Fruit fly (Drosophila melanogaster): Measurements from ENCODE around the gene yip7.

yip7 gene

DNA sequence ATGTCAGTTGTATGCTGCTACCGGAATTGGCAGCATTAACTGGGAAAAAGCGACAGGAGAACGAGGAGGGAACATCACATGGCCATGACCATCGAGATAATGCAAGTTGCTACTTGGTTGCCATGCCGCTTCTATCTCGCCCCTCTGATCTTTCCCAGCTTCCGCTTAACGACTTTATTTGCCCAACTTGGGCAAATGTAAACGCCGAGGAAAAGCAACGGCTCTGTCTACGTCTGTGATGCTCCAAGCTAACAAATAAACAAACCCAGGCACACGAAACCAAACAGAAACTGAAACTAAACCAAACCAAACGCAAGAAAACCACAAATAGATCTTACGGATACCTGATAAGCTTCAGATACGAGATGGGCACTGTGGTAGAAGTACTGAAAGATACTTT, 42.8 kb upstream of the yip7 start (continued):
- TF ChIP-seq stc (GFP tag; IDR thresholded peaks at IDR 0.05) (no peak), CG31365 (tag; optimal IDR thresholded peaks at IDR 0.05) (no peak), CG2202 (tag; optimal IDR thresholded peaks at IDR 0.05) (peak; percentile 15), toy (GFP tag; IDR thresholded peaks at IDR 0.05) (no peak), CG12659 (GFP tag; optimal IDR thresholded peaks at IDR 0.05) (no peak), CG7786 (GFP tag; optimal IDR thresholded peaks at IDR 0.05) (no peak), CG6765 (GFP tag; optimal IDR thresholded peaks at IDR 0.05) (no peak), zen2 (GFP tag; IDR thresholded peaks at IDR 0.05; ENCODE audit: partially characterized antibody) (no peak), Max (GFP tag; optimal IDR thresholded peaks at IDR 0.05) (no peak), CG12104 (GFP tag; optimal IDR thresholded peaks at IDR 0.05) (no peak), CG17385 (GFP tag; optimal IDR thresholded peaks at IDR 0.05) (no peak), Atf3 (GFP tag; optimal IDR thresholded peaks at IDR 0.05) (no peak), MBD-R2 (GFP tag; IDR thresholded peaks at IDR 0.05) (no peak), CG7928 (GFP tag; optimal IDR thresholded peaks at IDR 0.05) (no peak), CG2875 (GFP tag; optimal IDR thresholded peaks at IDR 0.05) (peak; percentile 19), CG33557 (GFP tag; optimal IDR thresholded peaks at IDR 0.05) (no peak), sc (optimal IDR thresholded peaks at IDR 0.05) (no peak), sc (GFP tag; optimal IDR thresholded peaks at IDR 0.05) (peak; percentile 21), Spps (tag; optimal IDR thresholded peaks at IDR 0.05) (no peak), CG9437 (GFP tag; optimal IDR thresholded peaks at IDR 0.05) (no peak), odd (GFP tag; optimal IDR thresholded peaks at IDR 0.05) (no peak), Ravus (GFP tag; IDR thresholded peaks at IDR 0.05) (no peak), salm (tag; optimal IDR thresholded peaks at IDR 0.05) (no peak), CG2712 (tag; optimal IDR thresholded peaks at IDR 0.05) (peak; percentile 11), CG16815 (GFP tag; optimal IDR thresholded peaks at IDR 0.05) (no peak), CG2678 (tag; optimal IDR thresholded peaks at IDR 0.05) (peak; percentile 15), row (GFP tag; IDR thresholded peaks at IDR 0.05) (no peak), danr (GFP tag; IDR thresholded peaks at IDR 0.05) (no peak), dm (GFP tag; optimal IDR thresholded peaks at IDR 0.05) (no peak), Fer2 (tag; optimal IDR thresholded peaks at IDR 0.05) (no peak), CG3163 (GFP tag; optimal IDR thresholded peaks at IDR 0.05) (no peak), ind (GFP tag; optimal IDR thresholded peaks at IDR 0.05) (no peak), CG12391 (tag; optimal IDR thresholded peaks at IDR 0.05) (no peak), Hr51 (GFP tag; optimal IDR thresholded peaks at IDR 0.05) (no peak), Med (GFP tag) (peak; percentile 4), CG4360 (GFP tag; IDR thresholded peaks at IDR 0.05) (0 out of 2 replicates have a peak, but pooled peaks have one; percentile 41), lilli (GFP tag; optimal IDR thresholded peaks at IDR 0.05) (no peak), ci (GFP tag; IDR thresholded peaks at IDR 0.05) (peak; percentile 55; the same call in 2 of the 3 replicates), CG10321 (GFP tag; IDR thresholded peaks at IDR 0.05) (0 out of 2 replicates have a peak, but pooled peaks have one; percentile 11), maf-S (GFP tag; optimal IDR thresholded peaks at IDR 0.05) (no peak), B-H2 (GFP tag; optimal IDR thresholded peaks at IDR 0.05) (no peak), jigr1 (GFP tag; IDR thresholded peaks at IDR 0.05) (no peak), lov (optimal IDR thresholded peaks at IDR 0.05) (no peak), lov (GFP tag; IDR thresholded peaks at IDR 0.05) (no peak), CG6272 (GFP tag; IDR thresholded peaks at IDR 0.05) (no peak), aop (GFP tag; IDR thresholded peaks at IDR 0.05) (no peak), tin (GFP tag; optimal IDR thresholded peaks at IDR 0.05) (no peak), Hmx (GFP tag; optimal IDR thresholded peaks at IDR 0.05) (no peak), ATbp (GFP tag; optimal IDR thresholded peaks at IDR 0.05) (peak; percentile 64), CG1603 (tag; optimal IDR thresholded peaks at IDR 0.05) (peak; percentile 3), Mrtf (GFP tag; IDR thresholded peaks at IDR 0.05) (no peak), CG17568 (GFP tag; optimal IDR thresholded peaks at IDR 0.05) (peak; percentile 29)
